Fruit fly (Drosophila melanogaster) whole organism, embryonic: ENCODE results near the gene Sgs5bis.
A peak's percentile ranks its signal among the peaks of the same experiment; 100 is the strongest.

ENCODE experiments used
- CG1024 ChIP-seq: fragments of 200-800 bp; sonication (Bioruptor generic); IDR thresholded peaks from 2 replicates; pipeline ENCODE4 v1.3.6; 2022; ENCODE audit warnings: missing biosample characterization, missing genetic modification characterization
- CG10274 ChIP-seq: fragments of 200-800 bp; sonication (Bioruptor generic); optimal IDR thresholded peaks from 3 replicates; lab custom pipeline; 2017; ENCODE audit warnings: missing biosample characterization, mild to moderate bottlenecking, missing genetic modification characterization
- CG10462 ChIP-seq: fragments of 200-800 bp; sonication (Bioruptor generic); optimal IDR thresholded peaks from 2 replicates; lab custom pipeline; 2016; ENCODE audit warnings: missing biosample characterization, missing genetic modification characterization
- CG11560 ChIP-seq: fragments of 200-800 bp; sonication (Bioruptor generic); IDR thresholded peaks from 3 replicates; pipeline ENCODE4 v1.3.6; 2022; ENCODE audit warnings: missing biosample characterization, missing genetic modification characterization
- CG12071 ChIP-seq: fragments of 200-800 bp; sonication (Bioruptor generic); optimal IDR thresholded peaks from 3 replicates; lab custom pipeline; 2018; ENCODE audit warnings: missing biosample characterization, mild to moderate bottlenecking, missing genetic modification characterization
- CG14667 ChIP-seq: fragments of 200-800 bp; sonication (Bioruptor generic); IDR thresholded peaks from 2 replicates; pipeline ENCODE4 v1.3.6; 2022; ENCODE audit warnings: missing biosample characterization, missing genetic modification characterization
- CG14965 ChIP-seq: fragments of 200-800 bp; sonication (Bioruptor generic); optimal IDR thresholded peaks from 2 replicates; lab custom pipeline; 2016; ENCODE audit warnings: missing biosample characterization, missing genetic modification characterization, borderline replicate concordance
- CG15011 ChIP-seq: fragments of 200-800 bp; sonication (Bioruptor generic); optimal IDR thresholded peaks from 3 replicates; lab custom pipeline; 2018; ENCODE audit warnings: missing biosample characterization, mild to moderate bottlenecking, missing genetic modification characterization
- CG1603 ChIP-seq: fragments of 200-800 bp; sonication (Bioruptor generic); optimal IDR thresholded peaks from 2 replicates; lab custom pipeline; 2019; ENCODE audit warnings: missing biosample characterization, mild to moderate bottlenecking, missing genetic modification characterization, moderate library complexity
- CG17186 ChIP-seq: fragments of 200-800 bp; sonication (Bioruptor generic); optimal IDR thresholded peaks from 3 replicates; lab custom pipeline; 2017; ENCODE audit warnings: missing biosample characterization, missing genetic modification reagents, missing genetic modification characterization
- CG17361 ChIP-seq: fragments of 200-800 bp; sonication (Bioruptor generic); IDR thresholded peaks from 3 replicates; pipeline ENCODE4 v1.3.6; 2022; ENCODE audit warnings: missing biosample characterization, missing genetic modification characterization
- CG17612 ChIP-seq: fragments of 200-800 bp; sonication (Bioruptor generic); IDR thresholded peaks from 2 replicates; pipeline ENCODE4 v1.3.6; 2022; ENCODE audit warnings: missing biosample characterization, missing genetic modification characterization
- CG18764 ChIP-seq: fragments of 200-800 bp; sonication (Bioruptor generic); optimal IDR thresholded peaks from 3 replicates; lab custom pipeline; 2016; ENCODE audit warnings: missing biosample characterization, missing genetic modification characterization
- CG2129 ChIP-seq: fragments of 200-800 bp; sonication (Bioruptor generic); IDR thresholded peaks from 2 replicates; pipeline ENCODE4 v1.3.6; 2022; ENCODE audit warnings: missing biosample characterization, missing genetic modification characterization; ENCODE audit not compliant: partially characterized antibody
- CG30403 ChIP-seq: fragments of 200-800 bp; sonication (Bioruptor generic); optimal IDR thresholded peaks from 3 replicates; lab custom pipeline; 2016; ENCODE audit warnings: missing biosample characterization, missing genetic modification characterization
- CG31224 ChIP-seq: fragments of 200-800 bp; sonication (Bioruptor generic); IDR thresholded peaks from 2 replicates; pipeline ENCODE4 v1.3.6; 2022; ENCODE audit warnings: missing biosample characterization, missing genetic modification characterization
- CG3726 ChIP-seq: fragments of 200-800 bp; sonication (Bioruptor generic); IDR thresholded peaks from 3 replicates; pipeline ENCODE4, ENCODE4 v1.3.6; 2022; ENCODE audit warnings: missing biosample characterization, missing genetic modification characterization
- CG7786 ChIP-seq: fragments of 200-800 bp; sonication (Bioruptor generic); optimal IDR thresholded peaks from 2 replicates; lab custom pipeline; 2016; ENCODE audit warnings: missing biosample characterization, missing genetic modification characterization
- CG8089 ChIP-seq: fragments of 200-800 bp; sonication (Bioruptor generic); optimal IDR thresholded peaks from 3 replicates; lab custom pipeline; 2016; ENCODE audit warnings: missing biosample characterization, missing genetic modification characterization
- CG8281 ChIP-seq: fragments of 200-800 bp; sonication (Bioruptor generic); optimal IDR thresholded peaks from 2 replicates; lab custom pipeline; 2018; ENCODE audit warnings: missing biosample characterization, mild to moderate bottlenecking, missing genetic modification characterization, moderate library complexity
- CG9215 ChIP-seq: fragments of 200-800 bp; sonication (Bioruptor generic); IDR thresholded peaks from 2 replicates; pipeline ENCODE4 v1.3.6; 2022; ENCODE audit warnings: missing biosample characterization, missing genetic modification characterization
- Doc2 ChIP-seq: fragments of 200-800 bp; sonication (Bioruptor generic); IDR thresholded peaks from 2 replicates; pipeline ENCODE4 v1.3.6; 2022; ENCODE audit warnings: missing biosample characterization, missing genetic modification characterization
- Elba2 ChIP-seq: fragments of 200-800 bp; sonication (Bioruptor generic); optimal IDR thresholded peaks from 3 replicates; lab custom pipeline; 2016; ENCODE audit warnings: missing biosample characterization, missing genetic modification characterization
- Max ChIP-seq: fragments of 200-800 bp; sonication (Bioruptor generic); optimal IDR thresholded peaks from 2 replicates; lab custom pipeline; 2016; ENCODE audit warnings: missing biosample characterization, mild to moderate bottlenecking, missing genetic modification characterization
- Neu2 ChIP-seq: fragments of 200-800 bp; sonication (Bioruptor generic); optimal IDR thresholded peaks from 3 replicates; lab custom pipeline; 2016; ENCODE audit warnings: missing biosample characterization, missing genetic modification characterization, borderline replicate concordance
- Nf-YA ChIP-seq: fragments of 200-800 bp; sonication (Bioruptor generic); IDR thresholded peaks from 2 replicates; pipeline ENCODE4 v1.3.6; 2022; ENCODE audit warnings: missing biosample characterization, missing genetic modification characterization
- Trl ChIP-seq, 3 experiments: fragments of >200 bp in 2 of 3; fragments of 200-800 bp in 1 of 3; sonication (Bioruptor generic) in 1 of 3; optimal IDR thresholded peaks; 2 replicates in 1 of 3; 3 replicates in 2 of 3; lab custom pipeline; 2016 to 2017; ENCODE audit warnings: missing biosample characterization in 1 of 3, missing genetic modification characterization in 1 of 3
- ap ChIP-seq: fragments of 200-800 bp; sonication (Bioruptor generic); IDR thresholded peaks from 2 replicates; pipeline ENCODE4 v1.3.6; 2022; ENCODE audit warnings: missing biosample characterization, missing genetic modification characterization
- ase ChIP-seq: fragments of 200-800 bp; sonication (Bioruptor generic); IDR thresholded peaks from 3 replicates; pipeline ENCODE4 v1.3.6; 2022; ENCODE audit warnings: missing biosample characterization, missing genetic modification characterization
- bcd ChIP-seq: fragments of 200-800 bp; sonication (Bioruptor generic); optimal IDR thresholded peaks from 2 replicates; lab custom pipeline; 2017; ENCODE audit warnings: missing biosample characterization, mild to moderate bottlenecking, missing genetic modification characterization
- bigmax ChIP-seq: fragments of 200-800 bp; sonication (Bioruptor generic); optimal IDR thresholded peaks from 2 replicates; lab custom pipeline; 2018; ENCODE audit warnings: missing biosample characterization, mild to moderate bottlenecking, missing genetic modification characterization
- br ChIP-seq: fragments of >200 bp; optimal IDR thresholded peaks from 2 replicates; lab custom pipeline; 2017
- caup ChIP-seq: fragments of 200-800 bp; sonication (Bioruptor generic); optimal IDR thresholded peaks from 3 replicates; lab custom pipeline; 2017; ENCODE audit warnings: missing biosample characterization, mild to moderate bottlenecking, missing genetic modification characterization, moderate library complexity; ENCODE audit not compliant: severe bottlenecking
- ci ChIP-seq: fragments of 200-800 bp; sonication (Bioruptor generic); IDR thresholded peaks from 3 replicates; pipeline ENCODE4 v1.3.6; 2022; ENCODE audit warnings: missing biosample characterization, missing genetic modification characterization
- cwo ChIP-seq: fragments of 200-800 bp; sonication (Bioruptor generic); optimal IDR thresholded peaks from 3 replicates; lab custom pipeline; 2017; ENCODE audit warnings: missing biosample characterization, missing genetic modification characterization, mild to moderate bottlenecking, moderate library complexity, missing genetic modification reagents
- fd3F ChIP-seq: fragments of 200-800 bp; sonication (Bioruptor generic); optimal IDR thresholded peaks from 2 replicates; lab custom pipeline; 2018; ENCODE audit warnings: missing biosample characterization, mild to moderate bottlenecking, missing genetic modification characterization, moderate library complexity
- insv ChIP-seq, 2 experiments: fragments of 200-800 bp; sonication (Bioruptor generic); optimal IDR thresholded peaks; 3 replicates each; lab custom pipeline; 2016 to 2018; ENCODE audit warnings: missing biosample characterization in 2 of 2, missing genetic modification characterization in 2 of 2
- nom ChIP-seq: fragments of 200-800 bp; sonication (Bioruptor generic); optimal IDR thresholded peaks from 2 replicates; lab custom pipeline; 2017; ENCODE audit warnings: missing biosample characterization, missing genetic modification characterization, mild to moderate bottlenecking, moderate library complexity, missing genetic modification reagents
- pan ChIP-seq, 4 experiments: fragments of >200 bp in 3 of 4; fragments of 200-800 bp in 1 of 4; sonication (Bioruptor generic) in 1 of 4; optimal IDR thresholded peaks in 3 of 4; IDR thresholded peaks in 1 of 4; 2 replicates each; pipeline versions ENCODE4 v1.3.6 to Lab custom; 2017 to 2022; ENCODE audit warnings: missing biosample characterization in 2 of 4, missing genetic modification characterization in 2 of 4, mixed read lengths in 1 of 4
- phol ChIP-seq: fragments of 200-800 bp; sonication (Bioruptor generic); optimal IDR thresholded peaks from 3 replicates; lab custom pipeline; 2018; ENCODE audit warnings: missing biosample characterization, mild to moderate bottlenecking, missing genetic modification characterization, moderate library complexity
- pzg ChIP-seq: fragments of 200-800 bp; sonication (Bioruptor generic); optimal IDR thresholded peaks from 3 replicates; lab custom pipeline; 2018; ENCODE audit warnings: missing biosample characterization, mild to moderate bottlenecking, missing genetic modification characterization, moderate library complexity
- repo ChIP-seq: fragments of 200-800 bp; sonication (Bioruptor generic); optimal IDR thresholded peaks from 2 replicates; lab custom pipeline; 2016; ENCODE audit warnings: missing biosample characterization, missing genetic modification characterization
- sc ChIP-seq, 3 experiments: fragments of >200 bp in 2 of 3; fragments of 200-800 bp in 1 of 3; sonication (Bioruptor generic) in 1 of 3; optimal IDR thresholded peaks; 2 replicates in 2 of 3; 3 replicates in 1 of 3; lab custom pipeline; 2017; ENCODE audit warnings: mild to moderate bottlenecking in 1 of 3, missing biosample characterization in 1 of 3, missing genetic modification characterization in 1 of 3, missing genetic modification reagents in 1 of 3
- sisA ChIP-seq: fragments of 200-800 bp; sonication (Bioruptor generic); IDR thresholded peaks from 2 replicates; pipeline ENCODE4 v1.3.6; 2022; ENCODE audit warnings: missing biosample characterization, missing genetic modification characterization
- slp2 ChIP-seq: fragments of 200-800 bp; sonication (Bioruptor generic); optimal IDR thresholded peaks from 2 replicates; lab custom pipeline; 2016; ENCODE audit warnings: missing biosample characterization, missing genetic modification characterization
- sob ChIP-seq: fragments of 200-800 bp; sonication (Bioruptor generic); IDR thresholded peaks from 2 replicates; pipeline ENCODE4 v1.3.6; 2022; ENCODE audit warnings: missing biosample characterization, missing genetic modification characterization
- tgo ChIP-seq: fragments of 200-800 bp; sonication (Bioruptor generic); IDR thresholded peaks from 3 replicates; pipeline ENCODE4 v1.3.6; 2022; ENCODE audit warnings: missing biosample characterization, missing genetic modification characterization
- toy ChIP-seq: fragments of 200-800 bp; sonication (Bioruptor generic); IDR thresholded peaks from 2 replicates; pipeline ENCODE4 v1.3.6; 2022; ENCODE audit warnings: missing biosample characterization, missing genetic modification characterization
- unpg ChIP-seq: fragments of 200-800 bp; sonication (Bioruptor generic); optimal IDR thresholded peaks from 3 replicates; lab custom pipeline; 2018; ENCODE audit warnings: missing biosample characterization, mild to moderate bottlenecking, missing genetic modification characterization, moderate library complexity
- z ChIP-seq: fragments of 200-800 bp; sonication (Bioruptor generic); IDR thresholded peaks from 3 replicates; pipeline ENCODE4 v1.3.6; 2022; ENCODE audit warnings: missing biosample characterization, missing genetic modification characterization

Sgs5bis gene

dm6 chr3R:17619726-17620282, 25.6 kb downstream of the Sgs5bis start (continued):
- TF ChIP-seq unpg (peak; percentile 4), CG9215 (GFP tag; lab: Robert Waterston, UW) (no peak), slp2 (no peak), Max (no peak), ase (GFP tag; lab: Robert Waterston, UW) (no peak), fd3F (GFP tag; lab: Kevin White, UChicago) (no peak), bcd (GFP tag; lab: Kevin White, UChicago) (no peak), CG14667 (no peak), br (lab: Kevin White, UChicago) (no peak), phol (tag; lab: Kevin White, UChicago) (no peak), cwo (GFP tag; lab: Kevin White, UChicago) (no peak), sisA (GFP tag; lab: Robert Waterston, UW) (no peak), CG10462 (GFP tag; lab: Kevin White, UChicago) (no peak), bigmax (GFP tag; lab: Kevin White, UChicago) (no peak), Elba2 (GFP tag; lab: Kevin White, UChicago) (no peak), CG1603 (tag; lab: Kevin White, UChicago) (no peak), toy (GFP tag; lab: Robert Waterston, UW) (no peak), CG18764 (GFP tag; lab: Kevin White, UChicago) (no peak), Doc2 (no peak), CG31224 (GFP tag; lab: Robert Waterston, UW) (no peak), nom (GFP tag; lab: Kevin White, UChicago) (peak; percentile 96), CG7786 (GFP tag; lab: Kevin White, UChicago) (no peak), sob (GFP tag; lab: Robert Waterston, UW) (no peak), CG30403 (GFP tag; lab: Kevin White, UChicago) (no peak), z (GFP tag; lab: Robert Waterston, UW) (no peak), CG17612 (no peak), CG1024 (GFP tag; lab: Robert Waterston, UW) (no peak), insv (GFP tag; optimal IDR thresholded peaks at IDR 0.05; lab: Kevin White, UChicago) (no peak), caup (GFP tag; lab: Kevin White, UChicago) (no peak), repo (GFP tag; lab: Kevin White, UChicago) (no peak), ci (GFP tag; lab: Robert Waterston, UW) (no peak), Trl (optimal IDR thresholded peaks at IDR 0.05; lab: Kevin White, UChicago) (no peak), Trl (GFP tag; optimal IDR thresholded peaks at IDR 0.05; lab: Kevin White, UChicago) (no peak), tgo (GFP tag; lab: Robert Waterston, UW) (no peak), CG3726 (no peak), CG8281 (tag; lab: Kevin White, UChicago) (no peak), CG17361 (GFP tag; lab: Robert Waterston, UW) (no peak), CG8089 (GFP tag; lab: Kevin White, UChicago) (no peak), CG10274 (GFP tag; lab: Kevin White, UChicago) (no peak), pan (optimal IDR thresholded peaks at IDR 0.05; lab: Kevin White, UChicago) (no peak), pan (GFP tag; optimal IDR thresholded peaks at IDR 0.05 in 1 of 2, IDR thresholded peaks at IDR 0.05 in 1 of 2) (no peak), pzg (no peak), ap (GFP tag; lab: Robert Waterston, UW) (no peak), CG11560 (tag; lab: Robert Waterston, UW) (no peak), CG15011 (no peak), CG14965 (GFP tag; lab: Kevin White, UChicago) (no peak), sc (optimal IDR thresholded peaks at IDR 0.05; lab: Kevin White, UChicago) (no peak), sc (GFP tag; optimal IDR thresholded peaks at IDR 0.05; lab: Kevin White, UChicago) (no peak), CG2129 (GFP tag; lab: Robert Waterston, UW) (peak; percentile 22; the same call in 1 of the 2 replicates), CG17186 (no peak), Nf-YA (GFP tag; lab: Robert Waterston, UW) (no peak), Neu2 (GFP tag; lab: Kevin White, UChicago) (no peak), CG12071 (GFP tag; lab: Kevin White, UChicago) (peak; percentile 36)
